Worm (Caenorhabditis elegans): ENCODE results near the gene cht-1.

DNA sequence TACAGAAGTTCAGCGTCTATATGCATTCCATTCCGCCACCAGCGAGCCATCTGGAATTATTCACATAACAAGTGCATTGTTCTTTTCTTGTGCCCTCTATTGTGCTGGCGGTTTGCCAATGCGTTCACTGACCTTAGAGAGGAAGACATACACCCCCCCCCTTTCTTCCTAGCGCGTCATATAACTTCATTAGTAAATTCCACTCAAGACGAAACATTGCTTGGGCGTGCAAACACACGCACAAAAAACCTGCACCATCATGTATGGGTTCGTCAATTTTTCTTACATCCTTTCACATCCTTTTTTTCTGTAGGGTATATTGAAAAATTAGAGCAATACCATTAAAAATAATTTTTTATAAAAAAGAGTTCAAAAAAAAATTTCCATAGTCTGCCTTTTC lies 48.3 kb downstream of the cht-1 start, which contains the start of gene ZK816.1:
- no peak for TF ChIP-seq him-1 (tag; optimal IDR thresholded peaks at IDR 0.05)
- no peak for TF ChIP-seq W03F9.2 (tag; optimal IDR thresholded peaks at IDR 0.05)
- no peak for TF ChIP-seq dao-5 (tag; optimal IDR thresholded peaks at IDR 0.05)
